Fruit fly (Drosophila melanogaster) whole organism, embryonic: Measurements from ENCODE around the gene Aasdh.

Experiments used
- psq ChIP-seq: fragments of 200-800 bp; sonication (Bioruptor generic); optimal IDR thresholded peaks from 2 replicates; lab custom pipeline; 2017; ENCODE audit warnings: missing biosample characterization, missing genetic modification characterization
- sens-2 ChIP-seq: fragments of 200-800 bp; sonication (Bioruptor generic); IDR thresholded peaks from 2 replicates; pipeline ENCODE4 v1.3.6; 2022; ENCODE audit warnings: missing biosample characterization, missing genetic modification characterization

DNA sequence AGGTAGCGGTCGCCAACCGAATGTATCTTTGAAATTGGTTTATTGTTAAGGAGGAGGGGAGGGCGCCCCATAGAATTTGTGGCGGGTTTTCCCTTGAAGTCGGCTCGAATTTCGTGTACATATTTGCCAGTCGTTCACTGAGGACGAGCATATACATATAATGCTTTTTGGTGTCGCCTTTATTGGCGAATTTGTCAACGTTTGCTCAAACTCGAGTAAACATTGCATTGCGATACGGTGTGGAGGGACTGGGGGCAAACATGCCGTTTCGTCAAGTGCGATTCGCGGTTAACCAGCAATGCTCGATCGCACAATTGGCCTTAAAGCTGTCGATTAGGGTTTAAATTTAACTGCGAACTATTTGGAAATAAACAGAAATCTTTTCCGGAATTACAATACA lies 31.8 kb downstream of the Aasdh start:
- TF ChIP-seq sens-2 (GFP tag; lab: Robert Waterston, UW) = no peak
- no peak for TF ChIP-seq psq (GFP tag; lab: Kevin White, UChicago)
